Fruit fly (Drosophila melanogaster) whole organism, embryonic: ENCODE results near the gene lectin-37Da.
A peak's percentile ranks its signal among the peaks of the same experiment; 100 is the strongest.

Experiments used
- BEAF-32 ChIP-seq: fragments of 200-800 bp; sonication (Bioruptor generic); optimal IDR thresholded peaks from 3 replicates; lab custom pipeline; 2017; ENCODE audit warnings: missing biosample characterization, missing genetic modification characterization, mild to moderate bottlenecking, moderate library complexity, missing genetic modification reagents
- CG10267 ChIP-seq: fragments of 200-800 bp; sonication (Bioruptor generic); optimal IDR thresholded peaks from 2 replicates; lab custom pipeline; 2018; ENCODE audit warnings: missing biosample characterization, mild to moderate bottlenecking, missing genetic modification characterization, moderate library complexity
- CG11560 ChIP-seq: fragments of 200-800 bp; sonication (Bioruptor generic); IDR thresholded peaks from 3 replicates; pipeline ENCODE4 v1.3.6; 2022; ENCODE audit warnings: missing biosample characterization, missing genetic modification characterization
- CG11723 ChIP-seq: fragments of 200-800 bp; sonication (Bioruptor generic); optimal IDR thresholded peaks from 2 replicates; lab custom pipeline; 2017; ENCODE audit warnings: missing biosample characterization, mild to moderate bottlenecking, missing genetic modification characterization
- CG12071 ChIP-seq: fragments of 200-800 bp; sonication (Bioruptor generic); optimal IDR thresholded peaks from 3 replicates; lab custom pipeline; 2018; ENCODE audit warnings: missing biosample characterization, mild to moderate bottlenecking, missing genetic modification characterization
- CG14710 ChIP-seq: fragments of 200-800 bp; sonication (Bioruptor generic); optimal IDR thresholded peaks from 3 replicates; lab custom pipeline; 2019; ENCODE audit warnings: missing biosample characterization, mild to moderate bottlenecking, missing genetic modification characterization, moderate library complexity
- CG18011 ChIP-seq: fragments of 200-800 bp; sonication (Bioruptor generic); optimal IDR thresholded peaks from 2 replicates; lab custom pipeline; 2017; ENCODE audit warnings: missing biosample characterization, missing genetic modification characterization, mild to moderate bottlenecking, moderate library complexity, missing genotype
- CG18619 ChIP-seq: fragments of 200-800 bp; sonication (Bioruptor generic); optimal IDR thresholded peaks from 3 replicates; lab custom pipeline; 2017; ENCODE audit warnings: missing biosample characterization, mild to moderate bottlenecking, missing genetic modification characterization
- CG32767 ChIP-seq: fragments of 200-800 bp; sonication (Bioruptor generic); IDR thresholded peaks from 2 replicates; pipeline ENCODE4 v1.3.6; 2022; ENCODE audit warnings: missing biosample characterization, missing genetic modification characterization
- CG34376 ChIP-seq: fragments of 200-800 bp; sonication (Bioruptor generic); optimal IDR thresholded peaks from 2 replicates; lab custom pipeline; 2018; ENCODE audit warnings: missing biosample characterization, mild to moderate bottlenecking, missing genetic modification characterization
- CG4282 ChIP-seq: fragments of 200-800 bp; sonication (Bioruptor generic); optimal IDR thresholded peaks from 2 replicates; lab custom pipeline; 2016; ENCODE audit warnings: missing biosample characterization, missing genetic modification characterization
- CG4328 ChIP-seq: fragments of 200-800 bp; sonication (Bioruptor generic); optimal IDR thresholded peaks from 3 replicates; lab custom pipeline; 2017; ENCODE audit warnings: missing biosample characterization, missing genetic modification reagents, missing genetic modification characterization
- CG5245 ChIP-seq: fragments of 200-800 bp; sonication (Bioruptor generic); optimal IDR thresholded peaks from 3 replicates; lab custom pipeline; 2016; ENCODE audit warnings: missing biosample characterization, missing genetic modification characterization
- CG6689 ChIP-seq: fragments of 200-800 bp; sonication (Bioruptor generic); IDR thresholded peaks from 2 replicates; pipeline ENCODE4 v1.3.6; 2022; ENCODE audit warnings: missing biosample characterization, missing genetic modification characterization
- CG6854 ChIP-seq: fragments of 200-800 bp; sonication (Bioruptor generic); optimal IDR thresholded peaks from 3 replicates; lab custom pipeline; 2017; ENCODE audit warnings: missing biosample characterization, mild to moderate bottlenecking, missing genetic modification characterization
- CG7271 ChIP-seq: fragments of 200-800 bp; sonication (Bioruptor generic); optimal IDR thresholded peaks from 2 replicates; lab custom pipeline; 2018; ENCODE audit warnings: missing biosample characterization, mild to moderate bottlenecking, missing genetic modification characterization, moderate library complexity
- Deaf1 ChIP-seq: fragments of 200-800 bp; optimal IDR thresholded peaks from 3 replicates; lab custom pipeline; 2019; ENCODE audit warnings: missing biosample characterization, mild to moderate bottlenecking, missing genetic modification characterization, moderate library complexity
- Dek ChIP-seq: fragments of 200-800 bp; sonication (Bioruptor generic); optimal IDR thresholded peaks from 3 replicates; lab custom pipeline; 2019; ENCODE audit warnings: missing biosample characterization, mild to moderate bottlenecking, missing genetic modification characterization, moderate library complexity
- Doc2 ChIP-seq: fragments of 200-800 bp; sonication (Bioruptor generic); IDR thresholded peaks from 2 replicates; pipeline ENCODE4 v1.3.6; 2022; ENCODE audit warnings: missing biosample characterization, missing genetic modification characterization
- Dp ChIP-seq: fragments of 200-800 bp; sonication (Bioruptor generic); optimal IDR thresholded peaks from 2 replicates; lab custom pipeline; 2018; ENCODE audit warnings: missing biosample characterization, mild to moderate bottlenecking, missing genetic modification characterization, moderate library complexity
- E2f2 ChIP-seq: fragments of 200-800 bp; sonication (Bioruptor generic); IDR thresholded peaks from 2 replicates; pipeline ENCODE4 v1.3.6; 2022; ENCODE audit warnings: missing biosample characterization, missing genetic modification characterization
- Elba2 ChIP-seq: fragments of 200-800 bp; sonication (Bioruptor generic); optimal IDR thresholded peaks from 3 replicates; lab custom pipeline; 2016; ENCODE audit warnings: missing biosample characterization, missing genetic modification characterization
- GATAe ChIP-seq: fragments of 200-800 bp; sonication (Bioruptor generic); conservative IDR thresholded peaks from 2 replicates; pipeline ENCODE4 v1.3.6; 2022; ENCODE audit warnings: missing biosample characterization, missing genetic modification characterization
- H2.0 ChIP-seq: fragments of 200-800 bp; sonication (Bioruptor generic); IDR thresholded peaks from 2 replicates; pipeline ENCODE4 v1.3.6; 2022; ENCODE audit warnings: missing biosample characterization, missing genetic modification characterization
- Myb ChIP-seq: fragments of 200-800 bp; sonication (Bioruptor generic); optimal IDR thresholded peaks from 2 replicates; lab custom pipeline; 2016; ENCODE audit warnings: missing biosample characterization, missing genetic modification characterization
- NFAT ChIP-seq: fragments of 200-800 bp; sonication (Bioruptor generic); IDR thresholded peaks from 2 replicates; pipeline ENCODE4 v1.3.6; 2022; ENCODE audit warnings: missing biosample characterization, missing genetic modification characterization
- Nf-YA ChIP-seq: fragments of 200-800 bp; sonication (Bioruptor generic); IDR thresholded peaks from 2 replicates; pipeline ENCODE4 v1.3.6; 2022; ENCODE audit warnings: missing biosample characterization, missing genetic modification characterization
- Poxn ChIP-seq: fragments of 200-800 bp; sonication (Bioruptor generic); IDR thresholded peaks from 2 replicates; pipeline ENCODE4 v1.3.6; 2022; ENCODE audit warnings: missing biosample characterization, missing genetic modification characterization
- Ptx1 ChIP-seq: fragments of 200-800 bp; sonication (Bioruptor generic); IDR thresholded peaks from 2 replicates; pipeline ENCODE4 v1.3.6; 2022; ENCODE audit warnings: missing biosample characterization, missing genetic modification characterization
- Six4 ChIP-seq: fragments of 200-800 bp; sonication (Bioruptor generic); optimal IDR thresholded peaks from 2 replicates; lab custom pipeline; 2016; ENCODE audit warnings: missing biosample characterization, missing genetic modification characterization
- Usf ChIP-seq: fragments of 200-800 bp; sonication (Bioruptor generic); optimal IDR thresholded peaks from 2 replicates; lab custom pipeline; 2017; ENCODE audit warnings: missing genotype, missing biosample characterization, missing genetic modification characterization
- Xbp1 ChIP-seq: fragments of 200-800 bp; sonication (Bioruptor generic); optimal IDR thresholded peaks from 3 replicates; lab custom pipeline; 2016; ENCODE audit warnings: missing biosample characterization, mild to moderate bottlenecking, missing genetic modification characterization
- ara ChIP-seq: fragments of 200-800 bp; sonication (Bioruptor generic); IDR thresholded peaks from 2 replicates; pipeline ENCODE4 v1.3.6; 2022; ENCODE audit warnings: missing biosample characterization, missing genetic modification characterization
- ash1 ChIP-seq: fragments of 200-800 bp; sonication (Bioruptor generic); optimal IDR thresholded peaks from 2 replicates; lab custom pipeline; 2018; ENCODE audit warnings: missing biosample characterization, mild to moderate bottlenecking, missing genetic modification characterization
- dati ChIP-seq: fragments of 200-800 bp; sonication (Bioruptor generic); IDR thresholded peaks from 2 replicates; pipeline ENCODE4 v1.3.6; 2022; ENCODE audit warnings: missing biosample characterization, missing genetic modification characterization
- ems ChIP-seq: fragments of 200-800 bp; sonication (Bioruptor generic); optimal IDR thresholded peaks from 3 replicates; lab custom pipeline; 2016; ENCODE audit warnings: missing biosample characterization, missing genetic modification characterization
- esg ChIP-seq: fragments of 200-800 bp; sonication (Bioruptor generic); conservative IDR thresholded peaks from 2 replicates; pipeline ENCODE4 v1.3.6; 2022; ENCODE audit warnings: missing biosample characterization, missing genetic modification characterization
- eyg ChIP-seq: fragments of 200-800 bp; sonication (Bioruptor generic); optimal IDR thresholded peaks from 3 replicates; lab custom pipeline; 2016; ENCODE audit warnings: missing biosample characterization, missing genetic modification characterization
- hkb ChIP-seq, 2 experiments: fragments of 200-800 bp in 1 of 2; fragments of >200 bp in 1 of 2; sonication (Bioruptor generic) in 1 of 2; IDR thresholded peaks in 1 of 2; optimal IDR thresholded peaks in 1 of 2; 2 replicates each; pipeline versions ENCODE4 v1.3.6 to Lab custom; 2017 to 2022; ENCODE audit warnings: missing biosample characterization in 1 of 2, missing genetic modification characterization in 1 of 2
- jing ChIP-seq: fragments of 200-800 bp; sonication (Bioruptor generic); optimal IDR thresholded peaks from 2 replicates; lab custom pipeline; 2018; ENCODE audit warnings: missing biosample characterization, mild to moderate bottlenecking, missing genetic modification characterization
- jumu ChIP-seq: fragments of 200-800 bp; sonication (Bioruptor generic); optimal IDR thresholded peaks from 3 replicates; lab custom pipeline; 2016; ENCODE audit warnings: missing biosample characterization, missing genetic modification characterization
- ken ChIP-seq: fragments of 200-800 bp; sonication (Bioruptor generic); IDR thresholded peaks from 3 replicates; pipeline ENCODE4 v1.3.6; 2022; ENCODE audit warnings: missing biosample characterization, missing genetic modification characterization
- lilli ChIP-seq: fragments of 200-800 bp; sonication (Bioruptor generic); optimal IDR thresholded peaks from 3 replicates; lab custom pipeline; 2016; ENCODE audit warnings: missing biosample characterization, missing genetic modification characterization
- lola ChIP-seq, 3 experiments: fragments of >200 bp in 2 of 3; fragments of 200-800 bp in 1 of 3; sonication (Bioruptor generic) in 1 of 3; optimal IDR thresholded peaks; 2 replicates each; lab custom pipeline; 2017 to 2019; ENCODE audit warnings: missing biosample characterization in 3 of 3, missing genetic modification characterization in 3 of 3, mild to moderate bottlenecking in 1 of 3, moderate library complexity in 1 of 3
- nerfin-2 ChIP-seq: fragments of 200-800 bp; sonication (Bioruptor generic); IDR thresholded peaks from 2 replicates; pipeline ENCODE4 v1.3.6; 2022; ENCODE audit warnings: missing biosample characterization, missing genetic modification characterization; ENCODE audit not compliant: partially characterized antibody
- rib ChIP-seq: fragments of 200-800 bp; sonication (Bioruptor generic); IDR thresholded peaks from 2 replicates; pipeline ENCODE4 v1.3.6; 2022; ENCODE audit warnings: missing biosample characterization, missing genetic modification characterization
- sd ChIP-seq: fragments of 200-800 bp; sonication (Bioruptor generic); optimal IDR thresholded peaks from 3 replicates; lab custom pipeline; 2018; ENCODE audit warnings: missing biosample characterization, mild to moderate bottlenecking, missing genetic modification characterization, moderate library complexity
- sens ChIP-seq: fragments of 200-800 bp; sonication (Bioruptor generic); peaks from one replicate; lab custom pipeline; 2016; ENCODE audit warnings: missing biosample characterization, missing genetic modification characterization
- trh ChIP-seq: fragments of 200-800 bp; sonication (Bioruptor generic); optimal IDR thresholded peaks from 2 replicates; lab custom pipeline; 2016; ENCODE audit warnings: missing biosample characterization, missing genetic modification characterization
- twi ChIP-seq: fragments of 200-800 bp; optimal IDR thresholded peaks from 2 replicates; lab custom pipeline; 2019; ENCODE audit warnings: missing biosample characterization, mild to moderate bottlenecking, missing genetic modification characterization, moderate library complexity
- yki ChIP-seq: fragments of >200 bp; optimal IDR thresholded peaks from 3 replicates; lab custom pipeline; 2018

Gene lectin-37Da

DNA sequence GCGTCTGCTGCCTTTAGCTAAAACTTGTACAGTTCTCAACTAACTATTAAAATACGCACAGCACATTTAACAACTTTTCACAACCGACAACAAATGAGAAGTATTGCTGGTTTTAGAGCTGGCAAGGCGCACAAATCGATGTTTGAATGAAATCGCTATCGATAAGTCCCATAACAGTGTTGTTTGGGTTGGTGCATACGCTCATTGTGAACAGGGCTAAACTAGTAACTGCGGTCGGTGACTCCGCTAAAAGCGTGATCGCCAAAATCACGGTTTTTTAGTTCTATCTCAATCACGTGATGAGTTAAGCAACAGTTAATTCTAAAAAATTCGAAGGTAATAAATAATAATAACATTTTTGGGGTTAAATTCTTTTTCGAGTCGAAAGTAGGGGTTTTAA is 35.3 kb downstream of the lectin-37Da start, which contains the start of gene Top2 (continued):
- TF ChIP-seq esg (GFP tag; lab: Robert Waterston, UW) (no peak), nerfin-2 (GFP tag; lab: Robert Waterston, UW) (peak; percentile 53; the same call in 1 of the 2 replicates), CG10267 (tag; lab: Kevin White, UChicago) (peak; percentile 90), Dp (peak; percentile 68), Deaf1 (tag; lab: Kevin White, UChicago) (no peak), CG18011 (no peak), hkb (optimal IDR thresholded peaks at IDR 0.05; lab: Kevin White, UChicago) (no peak), hkb (GFP tag; IDR thresholded peaks at IDR 0.05; lab: Robert Waterston, UW) (peak; percentile 29; the same call in 1 of the 2 replicates), CG4328 (no peak), ems (GFP tag; lab: Kevin White, UChicago) (peak; percentile 29), CG11723 (no peak), BEAF-32 (peak; percentile 92), CG32767 (GFP tag; lab: Robert Waterston, UW) (peak; percentile 47; the same call in 1 of the 2 replicates), NFAT (GFP tag; lab: Robert Waterston, UW) (peak; percentile 55; the same call in 1 of the 2 replicates), ara (GFP tag; lab: Robert Waterston, UW) (no peak), E2f2 (GFP tag; lab: Robert Waterston, UW) (peak; percentile 76), CG18619 (GFP tag; lab: Kevin White, UChicago) (no peak), lola (GFP tag; optimal IDR thresholded peaks at IDR 0.05; lab: Kevin White, UChicago) (no peak), GATAe (GFP tag; lab: Robert Waterston, UW) (no peak), sd (tag; lab: Kevin White, UChicago) (peak; percentile 6), ken (0 out of 3 replicates have a peak, but pooled peaks have one; percentile 7), CG6854 (GFP tag; lab: Kevin White, UChicago) (no peak), sens (GFP tag; lab: Kevin White, UChicago) (peak; percentile 78), Six4 (GFP tag; lab: Kevin White, UChicago) (no peak), CG14710 (peak; percentile 94), Doc2 (GFP tag; lab: Robert Waterston, UW) (no peak), Myb (GFP tag; lab: Kevin White, UChicago) (peak; percentile 89), jing (GFP tag; lab: Kevin White, UChicago) (no peak), CG6689 (no peak), rib (GFP tag; lab: Robert Waterston, UW) (no peak), CG12071 (GFP tag; lab: Kevin White, UChicago) (no peak), Nf-YA (GFP tag; lab: Robert Waterston, UW) (no peak), trh (no peak), Usf (GFP tag; lab: Kevin White, UChicago) (peak; percentile 81), ash1 (GFP tag; lab: Kevin White, UChicago) (no peak), Dek (tag; lab: Kevin White, UChicago) (peak; percentile 54), Poxn (GFP tag; lab: Robert Waterston, UW) (no peak), lilli (GFP tag; lab: Kevin White, UChicago) (peak; percentile 55), CG5245 (GFP tag; lab: Kevin White, UChicago) (peak; percentile 4), CG34376 (GFP tag; lab: Kevin White, UChicago) (no peak), yki (lab: Kevin White, UChicago) (peak; percentile 21), CG7271 (tag; lab: Kevin White, UChicago) (peak; percentile 18), Ptx1 (GFP tag; lab: Robert Waterston, UW) (0 out of 2 replicates have a peak, but pooled peaks have one; percentile 32), twi (tag; lab: Kevin White, UChicago) (peak; percentile 8), dati (GFP tag; lab: Robert Waterston, UW) (no peak), H2.0 (GFP tag; lab: Robert Waterston, UW) (no peak), Xbp1 (GFP tag; lab: Kevin White, UChicago) (peak; percentile 51), eyg (GFP tag; lab: Kevin White, UChicago) (no peak), jumu (GFP tag; lab: Kevin White, UChicago) (peak; percentile 39), CG11560 (tag; lab: Robert Waterston, UW) (peak; percentile 79; the same call in 2 of the 3 replicates), CG4282 (GFP tag; lab: Kevin White, UChicago) (peak; percentile 41), Elba2 (GFP tag; lab: Kevin White, UChicago) (peak; percentile 4)
